Worm (Caenorhabditis elegans) whole organism, mixed stage, embryonic: ENCODE measurements around the gene C47E12.3.
A peak's percentile ranks its signal among the peaks of the same experiment; 100 is the strongest.

Experiments used
- M03D4.4 ChIP-seq: sonication (generic microtip); optimal IDR thresholded peaks from 2 replicates; lab custom pipeline; 2017; ENCODE audit warnings: mild to moderate bottlenecking, missing genetic modification characterization, missing compliant biosample characterization
- bed-3 ChIP-seq: fragments of 200-800 bp; sonication (Bioruptor generic); optimal IDR thresholded peaks from 3 replicates; lab custom pipeline; 2018; ENCODE audit warnings: mild to moderate bottlenecking, missing genetic modification characterization, moderate library complexity, missing compliant biosample characterization
- blmp-1 ChIP-seq: fragments of 150-350 bp; optimal IDR thresholded peaks from 2 replicates; lab custom pipeline; 2014; ENCODE audit warnings: missing biosample characterization, missing genetic modification characterization
- ceh-39 ChIP-seq: fragments of 150-350 bp; optimal IDR thresholded peaks from 2 replicates; lab custom pipeline; 2014; ENCODE audit warnings: missing biosample characterization, missing genetic modification characterization
- ceh-43 ChIP-seq: fragments of 200-800 bp; sonication (Bioruptor generic); optimal IDR thresholded peaks from 2 replicates; lab custom pipeline; 2018; ENCODE audit warnings: mild to moderate bottlenecking, missing genetic modification characterization, moderate library complexity, missing compliant biosample characterization
- ceh-83 ChIP-seq: fragments of 200-800 bp; sonication (Bioruptor generic); optimal IDR thresholded peaks from 2 replicates; lab custom pipeline; 2018; ENCODE audit warnings: mild to moderate bottlenecking, missing genetic modification characterization, missing compliant biosample characterization
- cnd-1 ChIP-seq: fragments of 200-800 bp; sonication (Bioruptor generic); optimal IDR thresholded peaks from 2 replicates; lab custom pipeline; 2018; ENCODE audit warnings: mild to moderate bottlenecking, missing genetic modification characterization, missing compliant biosample characterization
- drap-1 ChIP-seq: fragments of 200-800 bp; sonication (Bioruptor generic); optimal IDR thresholded peaks from 3 replicates; lab custom pipeline; 2018; ENCODE audit warnings: mild to moderate bottlenecking, missing genetic modification characterization, missing compliant biosample characterization
- elt-1 ChIP-seq: sonication (generic microtip); optimal IDR thresholded peaks from 2 replicates; lab custom pipeline; 2017; ENCODE audit warnings: missing genetic modification characterization, mild to moderate bottlenecking, missing compliant biosample characterization, antibody characterized with exemption, moderate library complexity, borderline replicate concordance; ENCODE audit not compliant: insufficient read depth
- flh-1 ChIP-seq: fragments of 200-800 bp; sonication (Bioruptor generic); optimal IDR thresholded peaks from 2 replicates; lab custom pipeline; 2018; ENCODE audit warnings: mild to moderate bottlenecking, missing genetic modification characterization, moderate library complexity, missing compliant biosample characterization
- ham-2 ChIP-seq: fragments of 200-800 bp; sonication (Bioruptor generic); optimal IDR thresholded peaks from 2 replicates; lab custom pipeline; 2018; ENCODE audit warnings: mild to moderate bottlenecking, missing genetic modification characterization, missing compliant biosample characterization
- hlh-1 ChIP-seq: fragments of 150-350 bp; optimal IDR thresholded peaks from 2 replicates; lab custom pipeline; 2014; ENCODE audit warnings: missing biosample characterization, missing genetic modification reagents, missing genetic modification characterization
- lin-13 ChIP-seq: fragments of 150-350 bp; optimal IDR thresholded peaks from 2 replicates; lab custom pipeline; 2014; ENCODE audit warnings: missing biosample characterization, missing genetic modification characterization
- lin-32 ChIP-seq: fragments of 200-800 bp; sonication (Bioruptor generic); optimal IDR thresholded peaks from 2 replicates; lab custom pipeline; 2018; ENCODE audit warnings: mild to moderate bottlenecking, missing genetic modification characterization, missing compliant biosample characterization
- lsy-2 ChIP-seq: fragments of 150-350 bp; optimal IDR thresholded peaks from 2 replicates; lab custom pipeline; 2014; ENCODE audit warnings: missing biosample characterization, missing genetic modification characterization
- mab-5 ChIP-seq: fragments of 150-350 bp; optimal IDR thresholded peaks from 2 replicates; lab custom pipeline; 2014; ENCODE audit warnings: missing biosample characterization, missing genetic modification characterization
- mls-2 ChIP-seq: sonication (generic microtip); optimal IDR thresholded peaks from 2 replicates; lab custom pipeline; 2016; ENCODE audit warnings: mild to moderate bottlenecking, missing genetic modification characterization, moderate library complexity, missing compliant biosample characterization
- nhr-12 ChIP-seq: fragments of 150-350 bp; optimal IDR thresholded peaks from 2 replicates; lab custom pipeline; 2014; ENCODE audit warnings: missing biosample characterization, missing genetic modification characterization
- nhr-2 ChIP-seq: fragments of 150-350 bp; optimal IDR thresholded peaks from 2 replicates; lab custom pipeline; 2014; ENCODE audit warnings: missing biosample characterization, missing genetic modification characterization
- nhr-237 ChIP-seq: fragments of 150-350 bp; optimal IDR thresholded peaks from 2 replicates; lab custom pipeline; 2014; ENCODE audit warnings: missing biosample characterization, missing genetic modification characterization
- nhr-28 ChIP-seq: fragments of 150-350 bp; optimal IDR thresholded peaks from 2 replicates; lab custom pipeline; 2014; ENCODE audit warnings: missing biosample characterization, missing genetic modification characterization
- nhr-76 ChIP-seq: sonication (generic microtip); optimal IDR thresholded peaks from 2 replicates; lab custom pipeline; 2017; ENCODE audit warnings: missing biosample characterization, missing genetic modification characterization
- pha-4 ChIP-seq: fragments of 150-350 bp; optimal IDR thresholded peaks from 2 replicates; lab custom pipeline; 2018; ENCODE audit warnings: missing biosample characterization, missing genetic modification reagents, missing genetic modification characterization
- snpc-4 ChIP-seq: fragments of 150-350 bp; optimal IDR thresholded peaks from 2 replicates; lab custom pipeline; 2014; ENCODE audit warnings: missing biosample characterization, missing genetic modification characterization
- sptf-1 ChIP-seq: sonication (generic microtip); optimal IDR thresholded peaks from 2 replicates; lab custom pipeline; 2017; ENCODE audit warnings: mild to moderate bottlenecking, missing genetic modification characterization, moderate library complexity, missing compliant biosample characterization
- tbx-8 ChIP-seq: fragments of 200-800 bp; sonication (Bioruptor generic); optimal IDR thresholded peaks from 2 replicates; lab custom pipeline; 2018; ENCODE audit warnings: mild to moderate bottlenecking, missing genetic modification characterization, moderate library complexity, missing compliant biosample characterization
- unc-39 ChIP-seq: fragments of 150-350 bp; optimal IDR thresholded peaks from 2 replicates; lab custom pipeline; 2014; ENCODE audit warnings: missing biosample characterization, missing genetic modification characterization
- unc-62 ChIP-seq: fragments of 150-350 bp; optimal IDR thresholded peaks from 2 replicates; lab custom pipeline; 2014; ENCODE audit warnings: missing biosample characterization, missing genetic modification reagents, missing genetic modification characterization
- zip-8 ChIP-seq: fragments of 150-350 bp; optimal IDR thresholded peaks from 2 replicates; lab custom pipeline; 2014; ENCODE audit warnings: missing biosample characterization, missing genetic modification characterization
- ztf-11 ChIP-seq: fragments of 150-350 bp; optimal IDR thresholded peaks from 2 replicates; lab custom pipeline; 2014; ENCODE audit warnings: missing biosample characterization, missing genetic modification characterization

C47E12.3 gene

ce11 chrIV:10016977-10017376 lies 15.3 kb upstream of the C47E12.3 start, which contains the start of gene ent-7:
TSS of gene ent-7 (plus strand) at chrIV:10017277.
- TF ChIP-seq nhr-28 (tag; lab: Kevin White, UChicago) (no peak), nhr-76 (tag; lab: Kevin White, UChicago) (no peak), zip-8 (no peak), lin-32 (GFP tag; lab: Kevin White, UChicago) (no peak), unc-39 (no peak), nhr-12 (tag; lab: Kevin White, UChicago) (no peak), mab-5 (tag; lab: Kevin White, UChicago) (no peak), elt-1 (tag; lab: Kevin White, UChicago) (no peak), lin-13 (tag; lab: Kevin White, UChicago) (no peak), tbx-8 (no peak), ceh-43 (GFP tag; lab: Kevin White, UChicago) (no peak), snpc-4 (tag; lab: Kevin White, UChicago) (no peak), drap-1 (GFP tag; lab: Kevin White, UChicago) (no peak), lsy-2 (tag; lab: Kevin White, UChicago) (no peak), nhr-237 (tag; lab: Kevin White, UChicago) (no peak), pha-4 (tag; lab: Kevin White, UChicago) (no peak)
- TF ChIP-seq, all 35 proteins: peak for 0

- no peak for TF ChIP-seq elt-1 (tag; lab: Kevin White, UChicago)
- TF ChIP-seq zip-8: no peak
- TF ChIP-seq cnd-1: no peak
- TF ChIP-seq ztf-11 (tag; lab: Kevin White, UChicago): no peak
- no peak for TF ChIP-seq drap-1 (GFP tag; lab: Kevin White, UChicago)
- no peak for TF ChIP-seq ham-2 (GFP tag; lab: Kevin White, UChicago)
- no peak for TF ChIP-seq snpc-4 (tag; lab: Kevin White, UChicago)
- no peak for TF ChIP-seq M03D4.4 (tag; lab: Kevin White, UChicago)
- no peak for TF ChIP-seq lin-13 (tag; lab: Kevin White, UChicago)
- TF ChIP-seq nhr-2: no peak
- TF ChIP-seq ceh-83 (GFP tag; lab: Kevin White, UChicago): no peak
- no peak for TF ChIP-seq sptf-1
- no peak for TF ChIP-seq flh-1
- no peak for TF ChIP-seq hlh-1 (tag; lab: Kevin White, UChicago)
- no peak for TF ChIP-seq nhr-28 (tag; lab: Kevin White, UChicago)
- TF ChIP-seq unc-62 (GFP tag; lab: Kevin White, UChicago): no peak
Observed at ce11 chrIV:10009536-10009935, 7.9 kb upstream of the C47E12.3 start, which contains the start of gene magu-4. TSS of gene magu-4 (plus strand) at chrIV:10009753.

- TF ChIP-seq blmp-1 (tag; lab: Kevin White, UChicago) (peak; percentile 82), pha-4 (tag; lab: Kevin White, UChicago) (peak; percentile 57), nhr-237 (tag; lab: Kevin White, UChicago) (peak; percentile 15), nhr-12 (tag; lab: Kevin White, UChicago) (no peak)
Observed at ce11 chrIV:10007758-10008157, 6.1 kb upstream of the C47E12.3 start.

ce11 chrIV:10006792-10007191 lies 5.1 kb upstream of the C47E12.3 start, which contains the start of gene C47E12.13:
TSS of gene C47E12.13 (minus strand) at chrIV:10006892.
- TF ChIP-seq drap-1 (GFP tag; lab: Kevin White, UChicago): no peak
- TF ChIP-seq ceh-39: no peak
- no peak for TF ChIP-seq ceh-83 (GFP tag; lab: Kevin White, UChicago)

- TF ChIP-seq lsy-2 (tag; lab: Kevin White, UChicago): peak; percentile 90
- no peak for TF ChIP-seq unc-62 (GFP tag; lab: Kevin White, UChicago)
- TF ChIP-seq mls-2 (tag; lab: Kevin White, UChicago): no peak
- no peak for TF ChIP-seq bed-3 (GFP tag; lab: Kevin White, UChicago)
Observed at ce11 chrIV:10003372-10003771, 1.7 kb upstream of the C47E12.3 start, which contains the start of the genes C47E12.2 and sars-1. TSS of gene C47E12.2 (minus strand) at chrIV:10003502. TSS of gene sars-1 (plus strand) at chrIV:10003726.
